Fruit fly (Drosophila melanogaster): Measurements from ENCODE around the gene SCCRO.

DNA sequence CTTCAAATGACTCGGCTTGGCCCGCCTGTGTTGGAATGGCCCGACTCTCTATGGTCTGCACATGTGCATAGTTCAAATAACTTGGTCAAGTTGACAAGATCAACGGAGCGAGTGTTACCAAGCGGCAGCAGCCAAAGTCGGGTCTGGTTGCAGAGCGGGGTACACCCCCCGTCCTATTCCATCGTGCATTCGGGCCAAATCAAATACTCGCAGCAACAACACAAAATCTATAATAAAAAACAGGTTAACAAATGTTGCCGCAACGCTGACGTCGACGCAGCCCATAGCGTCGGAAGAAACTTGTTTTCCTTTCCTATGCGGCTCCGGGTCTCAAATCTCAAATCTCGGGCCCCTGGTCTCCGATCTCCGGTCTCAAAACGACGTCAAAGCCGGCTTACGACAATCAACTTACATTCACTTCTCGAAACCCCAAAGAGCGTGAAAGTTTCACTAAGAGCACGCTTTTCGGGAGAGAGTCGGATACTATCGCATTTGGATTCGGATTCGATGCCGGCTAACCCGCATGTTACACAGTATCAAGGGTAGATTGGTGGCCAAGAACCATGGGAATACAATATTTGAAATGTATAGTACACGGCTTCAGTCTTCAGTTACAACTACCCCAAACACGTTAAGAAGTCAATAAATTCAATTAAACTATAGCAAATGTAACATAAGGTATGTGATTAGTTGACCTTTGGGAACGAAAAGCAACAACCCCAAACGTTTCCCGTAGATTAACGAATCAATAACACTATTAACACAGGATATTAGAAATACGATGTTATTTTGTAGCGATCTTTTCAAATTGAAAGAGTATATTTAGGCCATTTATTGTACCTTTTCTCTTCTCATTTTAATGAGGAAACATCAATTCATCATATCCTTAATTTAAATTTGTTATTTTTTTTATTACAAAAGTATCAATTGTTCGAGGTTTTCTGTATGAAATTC, 28.7 kb upstream of the SCCRO start:
- TF ChIP-seq kay (GFP tag; ENCODE audit: borderline replicate concordance) = no peak
- peak; percentile 79 for TF ChIP-seq toe (GFP tag; optimal IDR thresholded peaks at IDR 0.05)
- TF ChIP-seq Mnt (GFP tag; optimal IDR thresholded peaks at IDR 0.05) = peak; percentile 55
- TF ChIP-seq pad (GFP tag; optimal IDR thresholded peaks at IDR 0.05) = peak; percentile 40
- TF ChIP-seq CG7045 (GFP tag; optimal IDR thresholded peaks at IDR 0.05) = peak; percentile 60
- peak; percentile 28 for TF ChIP-seq bab1 (GFP tag; optimal IDR thresholded peaks at IDR 0.05)
- peak; percentile 56 for TF ChIP-seq tj (GFP tag; optimal IDR thresholded peaks at IDR 0.05)
- TF ChIP-seq CG5204 (GFP tag; optimal IDR thresholded peaks at IDR 0.05) = peak; percentile 78
- TF ChIP-seq CG7101 (tag; optimal IDR thresholded peaks at IDR 0.05) = peak; percentile 59
- TF ChIP-seq ovo (GFP tag; optimal IDR thresholded peaks at IDR 0.05) = no peak

All from whole organism, adult.